Fruit fly (Drosophila melanogaster) whole organism, embryonic: ENCODE measurements around the gene Cul2.

ENCODE experiments used
- Ada2b ChIP-seq: fragments of 200-800 bp; sonication (Bioruptor generic); IDR thresholded peaks from 2 replicates; pipeline ENCODE4 v1.3.6; 2022; ENCODE audit warnings: missing biosample characterization, missing genetic modification characterization
- Atf3 ChIP-seq: fragments of 200-800 bp; sonication (Bioruptor generic); optimal IDR thresholded peaks from 3 replicates; lab custom pipeline; 2016; ENCODE audit warnings: missing biosample characterization, missing genetic modification characterization
- B-H2 ChIP-seq: fragments of 200-800 bp; sonication (Bioruptor generic); optimal IDR thresholded peaks from 2 replicates; lab custom pipeline; 2018; ENCODE audit warnings: missing biosample characterization, mild to moderate bottlenecking, missing genetic modification characterization
- CG10209 ChIP-seq: fragments of 200-800 bp; sonication (Bioruptor generic); optimal IDR thresholded peaks from 3 replicates; lab custom pipeline; 2017; ENCODE audit warnings: missing biosample characterization, mild to moderate bottlenecking, missing genetic modification characterization, missing genetic modification reagents
- CG10543 ChIP-seq: fragments of 200-800 bp; sonication (Bioruptor generic); optimal IDR thresholded peaks from 3 replicates; lab custom pipeline; 2017; ENCODE audit warnings: missing biosample characterization, mild to moderate bottlenecking, missing genetic modification characterization, moderate library complexity
- CG11695 ChIP-seq: fragments of 200-800 bp; sonication (Bioruptor generic); IDR thresholded peaks from 3 replicates; pipeline ENCODE4 v1.3.6; 2022; ENCODE audit warnings: missing biosample characterization, missing genetic modification characterization
- CG12155 ChIP-seq: fragments of 200-800 bp; sonication (Bioruptor generic); optimal IDR thresholded peaks from 3 replicates; lab custom pipeline; 2016; ENCODE audit warnings: missing biosample characterization, missing genetic modification characterization
- CG15479 ChIP-seq: fragments of 200-800 bp; sonication (Bioruptor generic); optimal IDR thresholded peaks from 3 replicates; lab custom pipeline; 2019; ENCODE audit warnings: missing biosample characterization, mild to moderate bottlenecking, missing genetic modification characterization, moderate library complexity
- CG1832 ChIP-seq: fragments of 200-800 bp; sonication (Bioruptor generic); optimal IDR thresholded peaks from 2 replicates; lab custom pipeline; 2017; ENCODE audit warnings: missing biosample characterization, mild to moderate bottlenecking, missing genetic modification characterization, inconsistent platforms
- CG18619 ChIP-seq: fragments of 200-800 bp; sonication (Bioruptor generic); optimal IDR thresholded peaks from 3 replicates; lab custom pipeline; 2017; ENCODE audit warnings: missing biosample characterization, mild to moderate bottlenecking, missing genetic modification characterization
- CG2120 ChIP-seq: fragments of 200-800 bp; sonication (Bioruptor generic); optimal IDR thresholded peaks from 3 replicates; lab custom pipeline; 2016; ENCODE audit warnings: missing biosample characterization, missing genetic modification characterization
- CG32767 ChIP-seq: fragments of 200-800 bp; sonication (Bioruptor generic); IDR thresholded peaks from 2 replicates; pipeline ENCODE4 v1.3.6; 2022; ENCODE audit warnings: missing biosample characterization, missing genetic modification characterization
- CG3726 ChIP-seq: fragments of 200-800 bp; sonication (Bioruptor generic); IDR thresholded peaks from 3 replicates; pipeline ENCODE4, ENCODE4 v1.3.6; 2022; ENCODE audit warnings: missing biosample characterization, missing genetic modification characterization
- CG42726 ChIP-seq: fragments of 200-800 bp; sonication (Bioruptor generic); IDR thresholded peaks from 2 replicates; pipeline ENCODE4 v1.3.6; 2022; ENCODE audit warnings: missing biosample characterization, missing genetic modification characterization; ENCODE audit not compliant: partially characterized antibody
- CG4282 ChIP-seq: fragments of 200-800 bp; sonication (Bioruptor generic); optimal IDR thresholded peaks from 2 replicates; lab custom pipeline; 2016; ENCODE audit warnings: missing biosample characterization, missing genetic modification characterization
- CG4820 ChIP-seq: fragments of 200-800 bp; sonication (Bioruptor generic); optimal IDR thresholded peaks from 3 replicates; lab custom pipeline; 2016; ENCODE audit warnings: missing biosample characterization, missing genetic modification characterization
- CG7271 ChIP-seq: fragments of 200-800 bp; sonication (Bioruptor generic); optimal IDR thresholded peaks from 2 replicates; lab custom pipeline; 2018; ENCODE audit warnings: missing biosample characterization, mild to moderate bottlenecking, missing genetic modification characterization, moderate library complexity
- CG7372 ChIP-seq: fragments of 200-800 bp; sonication (Bioruptor generic); IDR thresholded peaks from 2 replicates; pipeline ENCODE4 v1.3.6; 2022; ENCODE audit warnings: missing biosample characterization, missing genetic modification characterization
- CG7786 ChIP-seq: fragments of 200-800 bp; sonication (Bioruptor generic); optimal IDR thresholded peaks from 2 replicates; lab custom pipeline; 2016; ENCODE audit warnings: missing biosample characterization, missing genetic modification characterization
- CG8388 ChIP-seq: fragments of 200-800 bp; sonication (Bioruptor generic); optimal IDR thresholded peaks from 2 replicates; lab custom pipeline; 2019; ENCODE audit warnings: missing biosample characterization, mild to moderate bottlenecking, missing genetic modification characterization, moderate library complexity
- CG9932 ChIP-seq: fragments of 200-800 bp; sonication (Bioruptor generic); IDR thresholded peaks from 2 replicates; pipeline ENCODE4 v1.3.6; 2022; ENCODE audit warnings: missing biosample characterization, missing genetic modification characterization
- Dek ChIP-seq: fragments of 200-800 bp; sonication (Bioruptor generic); optimal IDR thresholded peaks from 3 replicates; lab custom pipeline; 2019; ENCODE audit warnings: missing biosample characterization, mild to moderate bottlenecking, missing genetic modification characterization, moderate library complexity
- Doc3 ChIP-seq: fragments of 200-800 bp; sonication (Bioruptor generic); IDR thresholded peaks from 3 replicates; pipeline ENCODE4 v1.3.6; 2022; ENCODE audit warnings: missing biosample characterization, missing genetic modification characterization; ENCODE audit not compliant: partially characterized antibody
- Dp ChIP-seq: fragments of 200-800 bp; sonication (Bioruptor generic); optimal IDR thresholded peaks from 2 replicates; lab custom pipeline; 2018; ENCODE audit warnings: missing biosample characterization, mild to moderate bottlenecking, missing genetic modification characterization, moderate library complexity
- Fer2 ChIP-seq: fragments of 200-800 bp; sonication (Bioruptor generic); optimal IDR thresholded peaks from 2 replicates; lab custom pipeline; 2018; ENCODE audit warnings: missing biosample characterization, mild to moderate bottlenecking, missing genetic modification characterization, moderate library complexity
- Hey ChIP-seq: fragments of 200-800 bp; sonication (Bioruptor generic); optimal IDR thresholded peaks from 3 replicates; lab custom pipeline; 2018; ENCODE audit warnings: missing biosample characterization, mild to moderate bottlenecking, missing genetic modification characterization
- Hr51 ChIP-seq, 2 experiments: fragments of 200-800 bp; sonication (Bioruptor generic); optimal IDR thresholded peaks; 2 replicates in 1 of 2; 3 replicates in 1 of 2; lab custom pipeline; 2016 to 2018; ENCODE audit warnings: missing biosample characterization in 2 of 2, missing genetic modification characterization in 2 of 2, mild to moderate bottlenecking in 1 of 2, moderate library complexity in 1 of 2
- Oaz ChIP-seq: fragments of 200-800 bp; sonication (Bioruptor generic); IDR thresholded peaks from 2 replicates; pipeline ENCODE4 v1.3.6; 2022; ENCODE audit warnings: missing biosample characterization, missing genetic modification characterization
- bcd ChIP-seq: fragments of 200-800 bp; sonication (Bioruptor generic); optimal IDR thresholded peaks from 2 replicates; lab custom pipeline; 2017; ENCODE audit warnings: missing biosample characterization, mild to moderate bottlenecking, missing genetic modification characterization
- chif ChIP-seq, 2 experiments: fragments of 200-800 bp; sonication (Bioruptor generic); optimal IDR thresholded peaks; 3 replicates each; lab custom pipeline; 2016; ENCODE audit warnings: missing biosample characterization in 2 of 2, missing genetic modification characterization in 2 of 2
- corto ChIP-seq: fragments of 200-800 bp; sonication (Bioruptor generic); optimal IDR thresholded peaks from 2 replicates; lab custom pipeline; 2016; ENCODE audit warnings: missing biosample characterization, mild to moderate bottlenecking, missing genetic modification characterization, moderate library complexity
- dan ChIP-seq: fragments of 200-800 bp; sonication (Bioruptor generic); IDR thresholded peaks from 2 replicates; pipeline ENCODE4 v1.3.6; 2022; ENCODE audit warnings: missing biosample characterization, missing genetic modification characterization
- dimm ChIP-seq: fragments of 200-800 bp; sonication (Bioruptor generic); IDR thresholded peaks from 2 replicates; pipeline ENCODE4 v1.3.6; 2022; ENCODE audit warnings: missing biosample characterization, missing genetic modification characterization
- gcm2 ChIP-seq: fragments of 200-800 bp; sonication (Bioruptor generic); optimal IDR thresholded peaks from 2 replicates; lab custom pipeline; 2016; ENCODE audit warnings: missing biosample characterization, missing genetic modification characterization
- gem ChIP-seq: fragments of 200-800 bp; sonication (Bioruptor generic); optimal IDR thresholded peaks from 2 replicates; lab custom pipeline; 2019; ENCODE audit warnings: missing biosample characterization, mild to moderate bottlenecking, missing genetic modification characterization, moderate library complexity
- gfzf ChIP-seq: fragments of 200-800 bp; sonication (Bioruptor generic); optimal IDR thresholded peaks from 2 replicates; lab custom pipeline; 2016; ENCODE audit warnings: missing biosample characterization, mild to moderate bottlenecking, missing genetic modification characterization, moderate library complexity
- hb ChIP-seq: fragments of 200-800 bp; sonication (Bioruptor generic); IDR thresholded peaks from 3 replicates; pipeline ENCODE4 v1.3.6; 2022; ENCODE audit warnings: missing biosample characterization, missing genetic modification characterization; ENCODE audit not compliant: partially characterized antibody
- hbn ChIP-seq: fragments of 200-800 bp; sonication (Bioruptor generic); IDR thresholded peaks from 2 replicates; pipeline ENCODE4 v1.3.6; 2022; ENCODE audit warnings: missing biosample characterization, missing genetic modification characterization; ENCODE audit not compliant: partially characterized antibody
- maf-S ChIP-seq: fragments of 200-800 bp; sonication (Bioruptor generic); optimal IDR thresholded peaks from 2 replicates; lab custom pipeline; 2016; ENCODE audit warnings: missing biosample characterization, missing genetic modification characterization
- mam ChIP-seq: fragments of 200-800 bp; sonication (Bioruptor generic); optimal IDR thresholded peaks from 3 replicates; lab custom pipeline; 2016; ENCODE audit warnings: missing biosample characterization, missing genetic modification characterization
- org-1 ChIP-seq: fragments of 200-800 bp; sonication (Bioruptor generic); optimal IDR thresholded peaks from 2 replicates; lab custom pipeline; 2017; ENCODE audit warnings: missing biosample characterization, missing genetic modification characterization
- peb ChIP-seq: fragments of 200-800 bp; sonication (Bioruptor generic); IDR thresholded peaks from 2 replicates; pipeline ENCODE4 v1.3.6; 2022; ENCODE audit warnings: missing biosample characterization, missing genetic modification characterization
- rib ChIP-seq: fragments of 200-800 bp; sonication (Bioruptor generic); IDR thresholded peaks from 2 replicates; pipeline ENCODE4 v1.3.6; 2022; ENCODE audit warnings: missing biosample characterization, missing genetic modification characterization
- row ChIP-seq: fragments of 200-800 bp; sonication (Bioruptor generic); IDR thresholded peaks from 3 replicates; pipeline ENCODE4 v1.3.6; 2022; ENCODE audit warnings: missing biosample characterization, missing genetic modification characterization
- sc ChIP-seq, 3 experiments: fragments of >200 bp in 2 of 3; fragments of 200-800 bp in 1 of 3; sonication (Bioruptor generic) in 1 of 3; optimal IDR thresholded peaks; 2 replicates in 2 of 3; 3 replicates in 1 of 3; lab custom pipeline; 2017; ENCODE audit warnings: mild to moderate bottlenecking in 1 of 3, missing biosample characterization in 1 of 3, missing genetic modification characterization in 1 of 3, missing genetic modification reagents in 1 of 3
- slp2 ChIP-seq: fragments of 200-800 bp; sonication (Bioruptor generic); optimal IDR thresholded peaks from 2 replicates; lab custom pipeline; 2016; ENCODE audit warnings: missing biosample characterization, missing genetic modification characterization
- toy ChIP-seq: fragments of 200-800 bp; sonication (Bioruptor generic); IDR thresholded peaks from 2 replicates; pipeline ENCODE4 v1.3.6; 2022; ENCODE audit warnings: missing biosample characterization, missing genetic modification characterization
- tx ChIP-seq: fragments of 200-800 bp; sonication (Bioruptor generic); optimal IDR thresholded peaks from 2 replicates; lab custom pipeline; 2016; ENCODE audit warnings: missing biosample characterization, missing genetic modification characterization

Cul2 gene

dm6 chr2L:21623685-21624471 lies 34.7 kb upstream of the Cul2 start, which contains the start of gene CG2201 (continued):
- TF ChIP-seq CG9932 (GFP tag; lab: Robert Waterston, UW) (peak; percentile 57), CG18619 (GFP tag; lab: Kevin White, UChicago) (peak; percentile 51), CG42726 (GFP tag; lab: Robert Waterston, UW) (no peak), corto (GFP tag; lab: Kevin White, UChicago) (no peak), Dp (GFP tag; lab: Kevin White, UChicago) (no peak), CG32767 (GFP tag; lab: Robert Waterston, UW) (peak; percentile 59; the same call in 1 of the 2 replicates), maf-S (GFP tag; lab: Kevin White, UChicago) (no peak), bcd (peak; percentile 61), chif (GFP tag; optimal IDR thresholded peaks at IDR 0.05; lab: Kevin White, UChicago) (no peak), CG4282 (GFP tag; lab: Kevin White, UChicago) (peak; percentile 33), CG10543 (peak; percentile 8), sc (optimal IDR thresholded peaks at IDR 0.05; lab: Kevin White, UChicago) (no peak), sc (GFP tag; optimal IDR thresholded peaks at IDR 0.05; lab: Kevin White, UChicago) (peak; percentile 35), slp2 (GFP tag; lab: Kevin White, UChicago) (no peak), CG8388 (GFP tag; lab: Kevin White, UChicago) (peak; percentile 47), CG12155 (no peak), rib (GFP tag; lab: Robert Waterston, UW) (no peak), gem (tag; lab: Kevin White, UChicago) (peak; percentile 69), org-1 (GFP tag; lab: Kevin White, UChicago) (peak; percentile 43), hbn (GFP tag; lab: Robert Waterston, UW) (no peak), dan (GFP tag; lab: Robert Waterston, UW) (no peak), CG4820 (GFP tag; lab: Kevin White, UChicago) (no peak), B-H2 (GFP tag; lab: Kevin White, UChicago) (peak; percentile 10), Doc3 (GFP tag; lab: Robert Waterston, UW) (no peak), CG2120 (GFP tag; lab: Kevin White, UChicago) (peak; percentile 10), gfzf (GFP tag; lab: Kevin White, UChicago) (peak; percentile 21), mam (peak; percentile 2), row (peak; percentile 61), tx (GFP tag; lab: Kevin White, UChicago) (no peak), hb (GFP tag; lab: Robert Waterston, UW) (no peak), Hr51 (GFP tag; optimal IDR thresholded peaks at IDR 0.05; lab: Kevin White, UChicago) (peak; percentile 46 to 63), CG15479 (GFP tag; lab: Kevin White, UChicago) (no peak), CG7786 (GFP tag; lab: Kevin White, UChicago) (no peak), Oaz (GFP tag; lab: Robert Waterston, UW) (no peak), CG7271 (no peak), CG3726 (GFP tag; lab: Robert Waterston, UW) (no peak), toy (GFP tag; lab: Robert Waterston, UW) (no peak), dimm (no peak), CG7372 (GFP tag; lab: Robert Waterston, UW) (no peak), CG10209 (GFP tag; lab: Kevin White, UChicago) (peak; percentile 61), Ada2b (GFP tag; lab: Robert Waterston, UW) (no peak; the same call in 1 of the 2 replicates), CG1832 (GFP tag; lab: Kevin White, UChicago) (no peak), Fer2 (tag; lab: Kevin White, UChicago) (no peak), Hey (tag; lab: Kevin White, UChicago) (no peak), Atf3 (GFP tag; lab: Kevin White, UChicago) (no peak), peb (GFP tag; lab: Robert Waterston, UW) (0 out of 2 replicates have a peak, but pooled peaks have one; percentile 9), gcm2 (no peak), CG11695 (GFP tag; lab: Robert Waterston, UW) (no peak; the same call in 2 of the 3 replicates), Dek (tag; lab: Kevin White, UChicago) (peak; percentile 1)
